Worm (Caenorhabditis elegans) whole organism, early embryonic: Measurements from ENCODE around the gene C32H11.4.

Experiments
- B0310.2 ChIP-seq: sonication (generic microtip); optimal IDR thresholded peaks from 2 replicates; lab custom pipeline; 2016; ENCODE audit warnings: mild to moderate bottlenecking, missing genetic modification characterization, missing compliant biosample characterization
- F13C5.2 ChIP-seq: sonication (generic microtip); optimal IDR thresholded peaks from 2 replicates; lab custom pipeline; 2017; ENCODE audit warnings: mild to moderate bottlenecking, missing genetic modification characterization, inconsistent platforms, missing compliant biosample characterization
- aly-1 ChIP-seq: sonication (generic microtip); optimal IDR thresholded peaks from 2 replicates; lab custom pipeline; 2016; ENCODE audit warnings: missing genetic modification characterization, missing compliant biosample characterization
- ama-1 ChIP-seq: fragments of 150-350 bp; optimal IDR thresholded peaks from 2 replicates; lab custom pipeline; 2014
- ceh-13 ChIP-seq: fragments of 200-800 bp; sonication (Bioruptor generic); optimal IDR thresholded peaks from 2 replicates; lab custom pipeline; 2018; ENCODE audit warnings: mild to moderate bottlenecking, missing genetic modification characterization, missing compliant biosample characterization
- ceh-36 ChIP-seq: sonication (generic microtip); optimal IDR thresholded peaks from 2 replicates; lab custom pipeline; 2016; ENCODE audit warnings: missing genetic modification characterization, inconsistent platforms, missing compliant biosample characterization
- ets-7 ChIP-seq: sonication (generic microtip); optimal IDR thresholded peaks from 2 replicates; lab custom pipeline; 2016; ENCODE audit warnings: missing genotype, missing genetic modification characterization, missing compliant biosample characterization
- flt-1 ChIP-seq: fragments of 200-800 bp; sonication (Bioruptor generic); IDR thresholded peaks from 2 replicates; pipeline ENCODE4 v1.3.6; 2022; ENCODE audit warnings: missing genetic modification characterization, missing compliant biosample characterization
- hmbx-1 ChIP-seq: sonication (generic microtip); optimal IDR thresholded peaks from 2 replicates; lab custom pipeline; 2016; ENCODE audit warnings: mild to moderate bottlenecking, missing genetic modification characterization, missing compliant biosample characterization
- hmg-4 ChIP-seq: fragments of 200-800 bp; sonication (Bioruptor generic); optimal IDR thresholded peaks from 2 replicates; lab custom pipeline; 2018; ENCODE audit warnings: mild to moderate bottlenecking, missing genetic modification characterization, missing compliant biosample characterization
- hnd-1 ChIP-seq: sonication (generic microtip); optimal IDR thresholded peaks from 2 replicates; lab custom pipeline; 2016; ENCODE audit warnings: missing genetic modification characterization, missing compliant biosample characterization
- pes-1 ChIP-seq: fragments of 200-800 bp; sonication (Bioruptor generic); IDR thresholded peaks from 2 replicates; pipeline ENCODE4 v1.3.6; 2022; ENCODE audit warnings: missing genetic modification reagents, missing genetic modification characterization, missing compliant biosample characterization
- scrt-1 ChIP-seq: fragments of 200-800 bp; sonication (Bioruptor generic); IDR thresholded peaks from 2 replicates; pipeline ENCODE4 v1.3.6; 2022; ENCODE audit warnings: missing genetic modification characterization, missing compliant biosample characterization
- sea-1 ChIP-seq: fragments of 200-800 bp; sonication (Bioruptor generic); conservative IDR thresholded peaks from 2 replicates; pipeline ENCODE4 v1.3.6; 2022; ENCODE audit warnings: missing genetic modification characterization, missing compliant biosample characterization
- tbx-11 ChIP-seq: fragments of 200-800 bp; sonication (Bioruptor generic); IDR thresholded peaks from 2 replicates; pipeline ENCODE4 v1.3.6; 2022; ENCODE audit warnings: missing genetic modification characterization, missing compliant biosample characterization
- tbx-37 ChIP-seq: fragments of 200-800 bp; sonication (Bioruptor generic); conservative IDR thresholded peaks from 2 replicates; pipeline ENCODE4 v1.3.6; 2022; ENCODE audit warnings: missing genetic modification reagents, missing genetic modification characterization, missing compliant biosample characterization
- tra-4 ChIP-seq: sonication (generic microtip); optimal IDR thresholded peaks from 2 replicates; lab custom pipeline; 2017; ENCODE audit warnings: missing genetic modification characterization, missing compliant biosample characterization

Gene C32H11.4

DNA sequence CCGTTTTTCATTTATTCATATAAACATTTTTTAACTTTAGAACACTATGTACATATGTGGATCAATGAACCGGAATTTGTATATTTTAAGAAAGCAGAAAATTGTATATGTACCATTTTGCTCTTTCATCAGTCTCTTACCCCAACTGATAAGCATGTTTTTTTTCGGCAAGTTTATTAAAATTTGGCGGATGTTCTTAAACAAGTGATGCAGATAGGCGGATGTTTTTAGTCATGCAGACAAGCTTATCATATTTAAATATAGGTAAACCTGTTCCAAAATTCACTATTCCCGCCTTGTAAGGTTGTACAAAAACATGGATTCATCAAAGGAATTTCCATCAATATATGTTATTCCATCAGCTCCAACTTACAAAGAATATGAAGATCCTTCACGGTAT is 21.7 kb upstream of the C32H11.4 start, which contains the start of gene K08D8.9:
Gene K08D8.9 (plus strand): TSS at position 301 of the 400 bp plus-strand sequence.
- TF ChIP-seq aly-1 (tag; lab: Kevin White, UChicago): no peak
- no peak for TF ChIP-seq ceh-13 (GFP tag; lab: Kevin White, UChicago)
- TF ChIP-seq tbx-37 (GFP tag; lab: Robert Waterston, UW): no peak
- TF ChIP-seq tbx-11 (GFP tag; lab: Robert Waterston, UW): no peak
- no peak for TF ChIP-seq B0310.2
- no peak for TF ChIP-seq pes-1 (GFP tag; lab: Robert Waterston, UW)
- TF ChIP-seq hmbx-1: no peak
- TF ChIP-seq scrt-1: no peak
- no peak for TF ChIP-seq sea-1 (GFP tag; lab: Robert Waterston, UW)
- no peak for TF ChIP-seq ama-1 (lab: Kevin White, UChicago)
- no peak for TF ChIP-seq ceh-36 (tag; lab: Kevin White, UChicago)
- no peak for TF ChIP-seq flt-1 (GFP tag; lab: Robert Waterston, UW)
- no peak for TF ChIP-seq hmg-4

DNA sequence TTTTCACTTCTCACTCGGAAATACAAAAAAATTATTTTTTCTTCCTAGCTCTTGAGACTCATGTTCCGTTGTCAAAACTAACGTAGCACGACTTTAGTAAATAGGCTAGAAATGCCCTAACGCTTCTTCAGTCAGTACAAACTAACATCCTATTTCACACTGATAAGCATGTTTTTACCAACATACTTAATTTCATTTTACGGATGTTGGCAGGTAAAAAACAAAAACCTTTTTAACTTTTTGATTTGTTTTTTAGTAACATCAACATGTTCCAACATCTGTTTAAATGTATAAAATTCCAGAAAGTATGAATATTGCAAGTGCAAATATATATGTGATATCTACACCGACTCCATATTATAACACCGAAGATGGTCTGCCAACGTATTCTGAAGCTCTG is 20.8 kb upstream of the C32H11.4 start, which contains the start of gene K08D8.10:
Gene K08D8.10 (plus strand): TSS at position 301 of the 400 bp plus-strand sequence.
- TF ChIP-seq ceh-13 (GFP tag; lab: Kevin White, UChicago) (no peak), aly-1 (tag; lab: Kevin White, UChicago) (no peak), tbx-37 (GFP tag; lab: Robert Waterston, UW) (no peak), pes-1 (GFP tag; lab: Robert Waterston, UW) (no peak)

- no peak for TF ChIP-seq pes-1 (GFP tag; lab: Robert Waterston, UW)
- no peak for TF ChIP-seq F13C5.2 (tag; lab: Kevin White, UChicago)
- no peak for TF ChIP-seq ama-1 (lab: Kevin White, UChicago)
- TF ChIP-seq hmbx-1: no peak
- TF ChIP-seq ceh-13 (GFP tag; lab: Kevin White, UChicago): no peak
- no peak for TF ChIP-seq hnd-1 (tag; lab: Kevin White, UChicago)
- no peak for TF ChIP-seq sea-1 (GFP tag; lab: Robert Waterston, UW)
- TF ChIP-seq hmg-4: no peak
- no peak for TF ChIP-seq ceh-36 (tag; lab: Kevin White, UChicago)
- TF ChIP-seq tra-4: no peak
- TF ChIP-seq ets-7: no peak
- TF ChIP-seq tbx-37 (GFP tag; lab: Robert Waterston, UW): no peak
- TF ChIP-seq scrt-1: no peak
- no peak for TF ChIP-seq flt-1 (GFP tag; lab: Robert Waterston, UW)
- no peak for TF ChIP-seq tbx-11 (GFP tag; lab: Robert Waterston, UW)
- TF ChIP-seq B0310.2: no peak
Measured at ce11 chrIV:12901602-12902001, 19.5 kb upstream of the C32H11.4 start.

- TF ChIP-seq hnd-1 (tag; lab: Kevin White, UChicago) (no peak), pes-1 (GFP tag; lab: Robert Waterston, UW) (no peak), tbx-37 (GFP tag; lab: Robert Waterston, UW) (no peak), ama-1 (lab: Kevin White, UChicago) (no peak), sea-1 (GFP tag; lab: Robert Waterston, UW) (no peak), ets-7 (no peak), hmg-4 (no peak), flt-1 (GFP tag; lab: Robert Waterston, UW) (no peak), ceh-36 (tag; lab: Kevin White, UChicago) (no peak), tbx-11 (GFP tag; lab: Robert Waterston, UW) (no peak), ceh-13 (GFP tag; lab: Kevin White, UChicago) (no peak), F13C5.2 (tag; lab: Kevin White, UChicago) (no peak)
Measured at ce11 chrIV:12902430-12903110, 18.5 kb upstream of the C32H11.4 start, which contains the start of gene K08D8.2. K08D8.2 (plus strand) TSS chrIV:12903060.

DNA sequence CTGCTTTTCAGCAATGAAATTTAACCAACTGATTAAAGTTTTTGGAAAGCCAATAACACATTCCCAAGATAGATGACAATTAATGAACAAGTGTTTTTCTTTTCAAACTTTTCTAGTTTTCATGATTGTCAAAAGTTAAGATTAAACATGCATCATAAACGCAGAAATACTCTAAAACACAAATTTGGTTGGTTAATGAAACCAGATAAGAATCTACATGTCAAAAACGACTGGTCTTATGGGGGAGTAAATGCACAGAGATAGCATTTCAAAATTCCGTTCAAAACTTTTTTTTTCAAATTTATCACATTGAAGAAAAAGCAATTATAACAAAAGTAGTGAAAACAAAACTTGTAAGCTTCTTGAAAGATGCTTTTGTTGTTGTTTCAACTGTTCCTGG is 17.4 kb upstream of the C32H11.4 start:
- TF ChIP-seq B0310.2: no peak
- no peak for TF ChIP-seq hmg-4
- TF ChIP-seq ets-7: no peak
- no peak for TF ChIP-seq ceh-13 (GFP tag; lab: Kevin White, UChicago)
- TF ChIP-seq pes-1 (GFP tag; lab: Robert Waterston, UW): no peak
- TF ChIP-seq flt-1 (GFP tag; lab: Robert Waterston, UW): no peak
- TF ChIP-seq tra-4: no peak
- no peak for TF ChIP-seq hmbx-1
- TF ChIP-seq sea-1 (GFP tag; lab: Robert Waterston, UW): no peak
- TF ChIP-seq hnd-1 (tag; lab: Kevin White, UChicago): no peak
- no peak for TF ChIP-seq ceh-36 (tag; lab: Kevin White, UChicago)
- TF ChIP-seq F13C5.2 (tag; lab: Kevin White, UChicago): no peak
- TF ChIP-seq aly-1 (tag; lab: Kevin White, UChicago): no peak
- no peak for TF ChIP-seq ama-1 (lab: Kevin White, UChicago)
- TF ChIP-seq tbx-37 (GFP tag; lab: Robert Waterston, UW): no peak
- TF ChIP-seq scrt-1: no peak

DNA sequence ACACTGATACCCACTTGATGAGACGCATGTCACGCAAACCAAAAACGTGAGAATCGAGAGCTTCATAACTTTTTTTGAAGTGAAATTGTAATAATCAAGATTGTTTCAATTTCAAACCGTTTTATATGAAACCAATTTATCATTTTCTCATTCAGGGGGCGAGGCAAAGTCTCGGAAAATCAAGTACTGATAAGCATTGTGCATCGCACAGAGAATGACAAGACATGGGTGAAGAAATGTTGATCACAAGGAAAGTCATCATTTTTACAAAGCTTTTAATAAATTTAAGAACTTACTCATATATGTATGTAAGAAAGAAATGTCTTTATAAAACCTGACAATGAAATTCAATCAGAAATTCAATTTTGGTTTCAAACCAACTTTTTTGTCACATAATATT is 14.5 kb upstream of the C32H11.4 start, which contains the start of gene K08D8.3:
Gene K08D8.3 (minus strand): TSS at position 131 of the 400 bp plus-strand sequence.
- TF ChIP-seq hmg-4: no peak
- TF ChIP-seq tbx-11 (GFP tag; lab: Robert Waterston, UW): no peak
- TF ChIP-seq ceh-36 (tag; lab: Kevin White, UChicago): no peak
- TF ChIP-seq tra-4: no peak
- no peak for TF ChIP-seq ceh-13 (GFP tag; lab: Kevin White, UChicago)
- TF ChIP-seq tbx-37 (GFP tag; lab: Robert Waterston, UW): no peak
- no peak for TF ChIP-seq ama-1 (lab: Kevin White, UChicago)

DNA sequence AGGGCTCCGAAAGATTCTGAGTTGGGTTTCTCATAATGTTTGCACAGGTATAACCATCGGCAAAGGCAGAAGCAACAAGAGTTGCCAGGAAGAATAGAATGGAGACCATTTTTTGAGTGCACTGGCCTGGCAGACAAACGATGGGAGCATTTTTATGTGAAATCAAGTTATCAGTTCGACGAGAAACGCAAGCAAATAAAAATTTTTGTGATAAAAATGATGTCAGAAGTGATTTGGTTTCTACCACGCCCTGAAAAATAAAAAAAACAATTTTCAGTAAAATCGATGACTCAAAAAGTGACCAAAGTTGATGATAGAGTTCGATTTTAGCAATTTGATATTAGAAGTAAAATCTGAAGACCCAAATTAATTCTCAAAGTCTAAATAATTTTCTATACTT is 11.2 kb upstream of the C32H11.4 start, which contains the start of gene K08D8.4:
Gene K08D8.4 (minus strand): TSS at position 128 of the 400 bp plus-strand sequence.
- TF ChIP-seq pes-1 (GFP tag; lab: Robert Waterston, UW): no peak
- TF ChIP-seq tbx-11 (GFP tag; lab: Robert Waterston, UW): no peak
- no peak for TF ChIP-seq sea-1 (GFP tag; lab: Robert Waterston, UW)
- no peak for TF ChIP-seq tbx-37 (GFP tag; lab: Robert Waterston, UW)
- no peak for TF ChIP-seq ceh-13 (GFP tag; lab: Kevin White, UChicago)
- TF ChIP-seq ama-1 (lab: Kevin White, UChicago): no peak
- no peak for TF ChIP-seq aly-1 (tag; lab: Kevin White, UChicago)
- TF ChIP-seq F13C5.2 (tag; lab: Kevin White, UChicago): no peak
- no peak for TF ChIP-seq hnd-1 (tag; lab: Kevin White, UChicago)
- no peak for TF ChIP-seq hmbx-1
- TF ChIP-seq ceh-36 (tag; lab: Kevin White, UChicago): no peak
- no peak for TF ChIP-seq ets-7
- no peak for TF ChIP-seq B0310.2
